Worm (Caenorhabditis elegans) whole organism, young adult: ENCODE measurements around the gene C33D9.10.

Experiments
- F33H1.4 ChIP-seq: fragments of 200-800 bp; sonication (Bioruptor generic); IDR thresholded peaks from 2 replicates; pipeline ENCODE4 v1.3.6; 2022; ENCODE audit warnings: missing genetic modification reagents, missing genetic modification characterization, missing compliant biosample characterization
- F49E8.2 ChIP-seq: sonication (generic microtip); optimal IDR thresholded peaks from 3 replicates; lab custom pipeline; 2017; ENCODE audit warnings: missing genetic modification characterization, mild to moderate bottlenecking, missing compliant biosample characterization, antibody characterized with exemption, moderate library complexity; ENCODE audit not compliant: insufficient read depth
- nhr-80 ChIP-seq: sonication (generic microtip); optimal IDR thresholded peaks from 2 replicates; lab custom pipeline; 2016; ENCODE audit warnings: missing genetic modification characterization, missing compliant biosample characterization
- sdz-38 ChIP-seq: sonication (generic microtip); optimal IDR thresholded peaks from 2 replicates; lab custom pipeline; 2016; ENCODE audit warnings: missing genotype, missing genetic modification characterization, missing compliant biosample characterization
- unc-130 ChIP-seq: sonication (generic microtip); optimal IDR thresholded peaks from 2 replicates; lab custom pipeline; 2016; ENCODE audit warnings: missing genetic modification reagents, missing genetic modification characterization, missing compliant biosample characterization
- unc-62 ChIP-seq: fragments of 150-350 bp; optimal IDR thresholded peaks from 2 replicates; lab custom pipeline; 2014; ENCODE audit warnings: missing biosample characterization, missing genetic modification reagents, missing genetic modification characterization

DNA sequence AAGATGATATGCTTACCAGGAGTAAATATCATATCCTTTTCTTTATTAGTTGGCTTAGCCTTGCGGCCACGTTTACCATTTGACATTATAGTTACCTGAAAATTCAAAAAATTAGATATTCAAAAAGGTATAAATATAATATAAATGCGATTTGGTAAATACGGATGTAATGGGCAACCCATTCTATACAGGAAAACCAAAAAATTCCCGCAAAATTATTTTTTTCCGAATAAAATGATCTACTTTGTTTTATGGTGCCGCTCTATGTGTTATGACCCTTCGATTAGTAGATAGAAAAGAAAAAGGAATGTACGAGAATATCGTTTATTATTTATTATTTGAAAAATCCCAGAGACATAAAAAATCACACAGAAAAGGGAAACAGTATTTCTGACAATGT, 33.2 kb downstream of the C33D9.10 start, which contains the start of gene elli-1:
- TF ChIP-seq nhr-80 (tag; lab: Kevin White, UChicago): no peak
- no peak for TF ChIP-seq unc-62 (GFP tag; lab: Kevin White, UChicago)
- no peak for TF ChIP-seq sdz-38 (tag; lab: Kevin White, UChicago)
- no peak for TF ChIP-seq F49E8.2 (tag; lab: Kevin White, UChicago)
- TF ChIP-seq F33H1.4 (GFP tag; lab: Robert Waterston, UW): no peak
- no peak for TF ChIP-seq unc-130
